Fruit fly (Drosophila melanogaster) whole organism, wandering third instar larva: Measurements from ENCODE around the gene solo.

Experiments used
- CG32264 ChIP-seq: fragments of 200-800 bp; sonication (Bioruptor generic); optimal IDR thresholded peaks from 2 replicates; lab custom pipeline; 2016; ENCODE audit warnings: missing biosample characterization, missing genetic modification characterization
- CG9705 ChIP-seq: fragments of 200-800 bp; sonication (Bioruptor generic); optimal IDR thresholded peaks from 2 replicates; lab custom pipeline; 2018; ENCODE audit warnings: missing biosample characterization, mild to moderate bottlenecking, missing genetic modification characterization
- CrebA ChIP-seq: fragments of 200-800 bp; sonication (Bioruptor generic); optimal IDR thresholded peaks from 2 replicates; lab custom pipeline; 2016; ENCODE audit warnings: missing biosample characterization, mild to moderate bottlenecking, missing genetic modification characterization, borderline replicate concordance
- Dfd ChIP-seq: fragments of >200 bp; optimal IDR thresholded peaks from 2 replicates; lab custom pipeline; 2017; ENCODE audit warnings: missing biosample characterization, missing genetic modification characterization
- Dif ChIP-seq: fragments of 200-275, 200-300 bp; sonication (Bioruptor generic); optimal IDR thresholded peaks from 2 replicates; lab custom pipeline; 2018; ENCODE audit warnings: missing biosample characterization, missing genetic modification characterization; ENCODE audit not compliant: partially characterized antibody
- GATAd ChIP-seq: sonication (Bioruptor generic); optimal IDR thresholded peaks from 2 replicates; lab custom pipeline; 2016; ENCODE audit warnings: missing biosample characterization, missing genetic modification characterization
- HLH106 ChIP-seq: fragments of 200-800 bp; optimal IDR thresholded peaks from 3 replicates; lab custom pipeline; 2019; ENCODE audit warnings: missing biosample characterization, mild to moderate bottlenecking, missing genetic modification characterization, moderate library complexity
- Hnf4 ChIP-seq: fragments of 200-800 bp; sonication (Bioruptor generic); optimal IDR thresholded peaks from 2 replicates; lab custom pipeline; 2016; ENCODE audit warnings: missing biosample characterization, mild to moderate bottlenecking, missing genetic modification characterization
- Hr78 ChIP-seq: fragments of >200 bp; optimal IDR thresholded peaks from 2 replicates; lab custom pipeline; 2017; ENCODE audit warnings: missing biosample characterization, missing genetic modification characterization
- Hr83 ChIP-seq: fragments of 200-300 bp; sonication (Bioruptor generic); optimal IDR thresholded peaks from 2 replicates; lab custom pipeline; 2016; ENCODE audit warnings: missing biosample characterization, mild to moderate bottlenecking, missing genetic modification characterization, moderate library complexity; ENCODE audit not compliant: poor library complexity, severe bottlenecking
- Jra ChIP-seq: sonication (Bioruptor generic); optimal IDR thresholded peaks from 2 replicates; lab custom pipeline; 2016; ENCODE audit warnings: missing biosample characterization, missing genetic modification characterization
- Mio ChIP-seq: sonication (Bioruptor generic); optimal IDR thresholded peaks from 2 replicates; lab custom pipeline; 2016; ENCODE audit warnings: missing biosample characterization, missing genetic modification characterization
- Myc ChIP-seq: fragments of >200 bp; optimal IDR thresholded peaks from 2 replicates; lab custom pipeline; 2017
- N ChIP-seq: fragments of >200 bp; optimal IDR thresholded peaks from 2 replicates; lab custom pipeline; 2018; ENCODE audit warnings: missing biosample characterization, missing external identifiers, missing genetic modification characterization
- OdsH ChIP-seq: fragments of 200-800 bp; sonication (Bioruptor generic); optimal IDR thresholded peaks from 2 replicates; lab custom pipeline; 2016; ENCODE audit warnings: missing biosample characterization, mild to moderate bottlenecking, missing genetic modification characterization
- Rel ChIP-seq, 2 experiments: fragments of 200-800 bp; sonication (Bioruptor generic) in 1 of 2; optimal IDR thresholded peaks; 2 replicates in 1 of 2; 3 replicates in 1 of 2; lab custom pipeline; 2016 to 2019; ENCODE audit warnings: mild to moderate bottlenecking in 2 of 2, missing biosample characterization in 2 of 2, missing genetic modification characterization in 2 of 2, moderate library complexity in 1 of 2
- Vsx2 ChIP-seq: fragments of 200-300, 225-300 bp; sonication (Bioruptor generic); optimal IDR thresholded peaks from 2 replicates; lab custom pipeline; 2018; ENCODE audit warnings: missing biosample characterization, missing genetic modification characterization; ENCODE audit not compliant: partially characterized antibody
- br ChIP-seq: fragments of 200-800 bp; sonication (Bioruptor generic); optimal IDR thresholded peaks from 2 replicates; lab custom pipeline; 2016; ENCODE audit warnings: missing biosample characterization, missing genetic modification characterization
- brk ChIP-seq: fragments of 200-800 bp; sonication (Bioruptor generic); optimal IDR thresholded peaks from 2 replicates; lab custom pipeline; 2016; ENCODE audit warnings: missing biosample characterization, mild to moderate bottlenecking, missing genetic modification characterization
- dl ChIP-seq, 2 experiments: fragments of 175-275, 200-275 bp in 1 of 2; fragments of 200-275 bp in 1 of 2; sonication (Bioruptor generic); optimal IDR thresholded peaks; lab custom pipeline; 2018; ENCODE audit warnings: mild to moderate bottlenecking in 2 of 2, missing biosample characterization in 2 of 2, missing genetic modification characterization in 2 of 2, moderate library complexity in 2 of 2; ENCODE audit not compliant: partially characterized antibody in 2 of 2, insufficient read depth in 1 of 2
- dsf ChIP-seq: sonication (Bioruptor generic); optimal IDR thresholded peaks from 2 replicates; lab custom pipeline; 2016; ENCODE audit warnings: missing biosample characterization, missing genetic modification characterization, borderline replicate concordance
- ey ChIP-seq: fragments of 200-800 bp; sonication (Bioruptor generic); optimal IDR thresholded peaks from 2 replicates; lab custom pipeline; 2016; ENCODE audit warnings: missing biosample characterization, missing genetic modification characterization
- fru ChIP-seq: fragments of 200-800 bp; sonication (Bioruptor generic); optimal IDR thresholded peaks from 3 replicates; lab custom pipeline; 2016; ENCODE audit warnings: missing biosample characterization, mild to moderate bottlenecking, missing genetic modification characterization
- h ChIP-seq: fragments of 200-800 bp; sonication (Bioruptor generic); optimal IDR thresholded peaks from 3 replicates; lab custom pipeline; 2016; ENCODE audit warnings: missing biosample characterization, mild to moderate bottlenecking, missing genetic modification characterization
- jim ChIP-seq: fragments of 175-275, 200-325 bp; sonication (Bioruptor generic); optimal IDR thresholded peaks from 2 replicates; lab custom pipeline; 2016; ENCODE audit warnings: missing biosample characterization, mild to moderate bottlenecking, missing genetic modification characterization
- lola ChIP-seq: fragments of >200 bp; optimal IDR thresholded peaks from 2 replicates; lab custom pipeline; 2017; ENCODE audit warnings: missing biosample characterization, missing genetic modification characterization
- pan ChIP-seq: fragments of >200 bp; optimal IDR thresholded peaks from 2 replicates; lab custom pipeline; 2017
- psq ChIP-seq: fragments of 200-800 bp; sonication (Bioruptor generic); optimal IDR thresholded peaks from 3 replicates; lab custom pipeline; 2017; ENCODE audit warnings: missing biosample characterization, mild to moderate bottlenecking, missing genetic modification characterization, moderate library complexity
- sage ChIP-seq: fragments of 200-800 bp; sonication (Bioruptor generic); optimal IDR thresholded peaks from 2 replicates; lab custom pipeline; 2016; ENCODE audit warnings: missing biosample characterization, mild to moderate bottlenecking, missing genetic modification characterization
- sv ChIP-seq: fragments of 200-800 bp; sonication (Bioruptor generic); optimal IDR thresholded peaks from 3 replicates; lab custom pipeline; 2016; ENCODE audit warnings: missing biosample characterization, missing genetic modification characterization
- tai ChIP-seq: sonication (Bioruptor generic); optimal IDR thresholded peaks from 2 replicates; lab custom pipeline; 2016; ENCODE audit warnings: missing biosample characterization, missing genetic modification characterization
- usp ChIP-seq: fragments of >200 bp; optimal IDR thresholded peaks from 2 replicates; lab custom pipeline; 2017; ENCODE audit warnings: missing biosample characterization, missing genetic modification characterization
- woc ChIP-seq: sonication (Bioruptor generic); optimal IDR thresholded peaks from 2 replicates; lab custom pipeline; 2016; ENCODE audit warnings: missing biosample characterization, mild to moderate bottlenecking, missing genetic modification characterization

Gene solo

DNA sequence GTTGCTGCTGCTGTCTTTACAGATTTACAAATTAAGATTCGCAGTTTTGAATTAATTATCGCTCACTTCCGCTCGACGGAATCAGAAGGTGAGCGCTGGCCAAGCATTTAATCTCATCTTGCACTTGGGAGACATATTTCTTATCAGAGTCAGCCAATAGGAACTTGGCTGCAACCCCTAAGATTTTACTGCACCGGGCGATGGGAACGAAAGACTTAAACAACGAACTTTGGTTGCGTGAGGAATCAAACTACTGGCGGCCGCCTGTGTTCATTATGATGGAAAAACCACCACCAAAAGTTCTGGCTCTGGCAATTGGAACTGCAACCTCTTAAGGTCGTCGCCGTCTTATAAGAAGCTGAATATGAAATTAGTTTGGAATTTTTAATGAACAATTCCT, 17.7 kb upstream of the solo start:
- TF ChIP-seq pan (lab: Kevin White, UChicago) = no peak
- TF ChIP-seq CG9705 (GFP tag; lab: Kevin White, UChicago) = no peak
- TF ChIP-seq brk (GFP tag; lab: Kevin White, UChicago) = no peak
- TF ChIP-seq br = no peak
- no peak for TF ChIP-seq Hr78 (GFP tag; lab: Kevin White, UChicago)
- no peak for TF ChIP-seq Jra (GFP tag; lab: Kevin White, UChicago)
- TF ChIP-seq Dif (GFP tag; lab: Kevin White, UChicago) = no peak
- no peak for TF ChIP-seq Rel (GFP tag; optimal IDR thresholded peaks at IDR 0.05; lab: Kevin White, UChicago)
- TF ChIP-seq Rel (tag; optimal IDR thresholded peaks at IDR 0.05; lab: Kevin White, UChicago) = no peak
- TF ChIP-seq Dfd = no peak
- no peak for TF ChIP-seq Hr83
- TF ChIP-seq Hnf4 = no peak
- TF ChIP-seq Mio (GFP tag; lab: Kevin White, UChicago) = no peak
- no peak for TF ChIP-seq psq
- TF ChIP-seq dl (GFP tag; optimal IDR thresholded peaks at IDR 0.05; lab: Kevin White, UChicago; ENCODE audit: insufficient read depth in 1 of 2, partially characterized antibody in 2 of 2) = no peak
- TF ChIP-seq GATAd (GFP tag; lab: Kevin White, UChicago) = no peak
- no peak for TF ChIP-seq CG32264 (GFP tag; lab: Kevin White, UChicago)
- no peak for TF ChIP-seq OdsH
- TF ChIP-seq Vsx2 (GFP tag; lab: Kevin White, UChicago) = no peak
- TF ChIP-seq, all 38 proteins: peak for 0

DNA sequence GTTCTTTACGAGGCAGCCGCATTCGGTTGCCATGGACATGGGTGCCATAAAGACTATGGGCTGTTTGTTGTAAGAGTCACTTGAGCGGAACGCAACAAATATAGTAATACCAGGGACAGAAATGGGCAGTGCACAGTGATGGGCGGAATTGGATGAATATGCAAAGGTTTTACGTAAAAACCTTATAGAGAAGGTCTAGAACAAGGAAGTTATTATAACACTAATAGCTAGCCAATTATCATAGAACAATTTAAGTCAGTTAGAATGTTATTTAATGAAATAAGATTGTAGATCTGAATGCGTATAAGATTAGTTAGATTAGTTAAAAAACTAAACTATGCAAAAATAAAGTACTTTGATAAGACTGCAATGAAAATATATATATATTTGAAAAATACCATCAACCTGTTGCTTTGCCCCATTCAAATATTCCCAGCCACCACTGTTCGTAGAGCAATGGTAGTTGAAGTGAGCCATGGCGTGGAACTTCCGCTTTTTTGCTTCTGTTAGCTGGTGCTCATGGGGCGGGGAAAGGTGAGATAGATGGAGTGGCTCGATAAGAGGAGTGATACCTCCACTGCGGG, 8.6 kb upstream of the solo start:
- TF ChIP-seq sage (no peak), Dfd (no peak), woc (no peak), usp (GFP tag; lab: Kevin White, UChicago) (no peak), lola (GFP tag; lab: Kevin White, UChicago) (no peak), Hr83 (no peak), OdsH (no peak), jim (GFP tag; lab: Kevin White, UChicago) (no peak), tai (GFP tag; lab: Kevin White, UChicago) (no peak), HLH106 (tag; lab: Kevin White, UChicago) (no peak), Vsx2 (GFP tag; lab: Kevin White, UChicago) (no peak), sv (GFP tag; lab: Kevin White, UChicago) (no peak)
- TF ChIP-seq, all 38 proteins: peak for 0

DNA sequence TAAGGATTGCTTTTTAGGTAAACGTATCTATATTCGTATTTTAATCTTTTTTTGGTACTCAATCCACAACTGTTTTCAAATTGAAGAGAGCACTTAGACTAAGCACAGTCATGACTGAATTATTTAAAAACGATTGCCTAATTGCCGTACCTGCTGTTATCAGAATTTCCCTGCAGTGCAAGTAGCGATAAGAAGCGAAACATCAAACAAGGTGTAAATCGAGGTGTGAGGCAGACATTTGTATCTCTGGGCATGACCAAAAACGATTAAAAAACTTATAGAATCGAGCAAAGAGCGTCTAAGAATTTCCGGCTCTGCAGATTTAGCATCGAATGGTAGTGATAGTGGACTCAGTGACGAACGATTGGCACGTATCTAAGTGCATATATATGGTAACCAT, 6.4 kb upstream of the solo start:
- TF ChIP-seq CrebA (no peak), Vsx2 (GFP tag; lab: Kevin White, UChicago) (no peak), Hnf4 (no peak), usp (GFP tag; lab: Kevin White, UChicago) (no peak), Mio (GFP tag; lab: Kevin White, UChicago) (no peak), Myc (no peak), ey (no peak), fru (no peak), CG9705 (GFP tag; lab: Kevin White, UChicago) (no peak), CG32264 (GFP tag; lab: Kevin White, UChicago) (no peak), Hr83 (no peak), N (no peak), Jra (GFP tag; lab: Kevin White, UChicago) (no peak), dl (GFP tag; optimal IDR thresholded peaks at IDR 0.05; lab: Kevin White, UChicago; ENCODE audit: insufficient read depth in 1 of 2, partially characterized antibody in 2 of 2) (no peak), tai (GFP tag; lab: Kevin White, UChicago) (no peak), Rel (GFP tag; optimal IDR thresholded peaks at IDR 0.05; lab: Kevin White, UChicago) (no peak), Rel (tag; optimal IDR thresholded peaks at IDR 0.05; lab: Kevin White, UChicago) (no peak), lola (GFP tag; lab: Kevin White, UChicago) (no peak), dsf (GFP tag; lab: Kevin White, UChicago) (no peak), h (no peak)
